Worm (Caenorhabditis elegans) whole organism, mixed stage, embryonic: ENCODE data around the gene pros-1.

Source experiments
- bed-3 ChIP-seq: fragments of 200-800 bp; sonication (Bioruptor generic); optimal IDR thresholded peaks from 3 replicates; lab custom pipeline; 2018; ENCODE audit warnings: mild to moderate bottlenecking, missing genetic modification characterization, moderate library complexity, missing compliant biosample characterization
- ceh-83 ChIP-seq: fragments of 200-800 bp; sonication (Bioruptor generic); optimal IDR thresholded peaks from 2 replicates; lab custom pipeline; 2018; ENCODE audit warnings: mild to moderate bottlenecking, missing genetic modification characterization, missing compliant biosample characterization
- ces-1 ChIP-seq: fragments of 150-350 bp; optimal IDR thresholded peaks from 2 replicates; lab custom pipeline; 2014; ENCODE audit warnings: missing biosample characterization, missing genetic modification reagents, missing genetic modification characterization
- lin-13 ChIP-seq: fragments of 150-350 bp; optimal IDR thresholded peaks from 2 replicates; lab custom pipeline; 2014; ENCODE audit warnings: missing biosample characterization, missing genetic modification characterization
- nhr-76 ChIP-seq: sonication (generic microtip); optimal IDR thresholded peaks from 2 replicates; lab custom pipeline; 2017; ENCODE audit warnings: missing biosample characterization, missing genetic modification characterization
- snpc-4 ChIP-seq: fragments of 150-350 bp; optimal IDR thresholded peaks from 2 replicates; lab custom pipeline; 2014; ENCODE audit warnings: missing biosample characterization, missing genetic modification characterization

ce11 chrIII:8029487-8029886 lies 37.6 kb upstream of the pros-1 start, which contains the start of gene F44B9.8:
- no peak for TF ChIP-seq ces-1
- no peak for TF ChIP-seq nhr-76 (tag; lab: Kevin White, UChicago)
- TF ChIP-seq snpc-4 (tag; lab: Kevin White, UChicago): no peak
- TF ChIP-seq bed-3 (GFP tag; lab: Kevin White, UChicago): no peak
- no peak for TF ChIP-seq ceh-83 (GFP tag; lab: Kevin White, UChicago)
- TF ChIP-seq lin-13: no peak
